Fruit fly (Drosophila melanogaster) whole organism, embryonic: ENCODE measurements around the gene RhoGAP19D.

Experiments
- Ada2b ChIP-seq: fragments of 200-800 bp; sonication (Bioruptor generic); IDR thresholded peaks from 2 replicates; pipeline ENCODE4 v1.3.6; 2022; ENCODE audit warnings: missing biosample characterization, missing genetic modification characterization
- Adf1 ChIP-seq: fragments of 200-800 bp; sonication (Bioruptor generic); IDR thresholded peaks from 2 replicates; pipeline ENCODE4 v1.3.6; 2022; ENCODE audit warnings: missing biosample characterization, missing genetic modification characterization
- Blimp-1 ChIP-seq: fragments of 200-800 bp; sonication (Bioruptor generic); optimal IDR thresholded peaks from 3 replicates; lab custom pipeline; 2018; ENCODE audit warnings: missing biosample characterization, missing genetic modification characterization, mild to moderate bottlenecking, moderate library complexity, missing genetic modification reagents
- CG11696 ChIP-seq: fragments of 200-800 bp; sonication (Bioruptor generic); IDR thresholded peaks from 2 replicates; pipeline ENCODE4 v1.3.6; 2022; ENCODE audit warnings: missing biosample characterization, missing genetic modification characterization
- CG1233 ChIP-seq: fragments of 200-800 bp; sonication (Bioruptor generic); optimal IDR thresholded peaks from 4 replicates; lab custom pipeline; 2018; ENCODE audit warnings: missing biosample characterization, mild to moderate bottlenecking, missing genetic modification characterization
- CG15011 ChIP-seq: fragments of 200-800 bp; sonication (Bioruptor generic); optimal IDR thresholded peaks from 3 replicates; lab custom pipeline; 2018; ENCODE audit warnings: missing biosample characterization, mild to moderate bottlenecking, missing genetic modification characterization
- CG1603 ChIP-seq: fragments of 200-800 bp; sonication (Bioruptor generic); optimal IDR thresholded peaks from 2 replicates; lab custom pipeline; 2019; ENCODE audit warnings: missing biosample characterization, mild to moderate bottlenecking, missing genetic modification characterization, moderate library complexity
- CG1647 ChIP-seq: fragments of 200-800 bp; sonication (Bioruptor generic); optimal IDR thresholded peaks from 3 replicates; lab custom pipeline; 2016; ENCODE audit warnings: missing biosample characterization, missing genetic modification characterization
- CG18599 ChIP-seq: fragments of 200-800 bp; sonication (Bioruptor generic); optimal IDR thresholded peaks from 3 replicates; lab custom pipeline; 2017; ENCODE audit warnings: missing biosample characterization, missing genetic modification characterization, mild to moderate bottlenecking, moderate library complexity, missing genetic modification reagents
- CG31224 ChIP-seq: fragments of 200-800 bp; sonication (Bioruptor generic); IDR thresholded peaks from 2 replicates; pipeline ENCODE4 v1.3.6; 2022; ENCODE audit warnings: missing biosample characterization, missing genetic modification characterization
- CG32767 ChIP-seq: fragments of 200-800 bp; sonication (Bioruptor generic); IDR thresholded peaks from 2 replicates; pipeline ENCODE4 v1.3.6; 2022; ENCODE audit warnings: missing biosample characterization, missing genetic modification characterization
- CG3847 ChIP-seq: fragments of 200-800 bp; sonication (Bioruptor generic); IDR thresholded peaks from 2 replicates; pipeline ENCODE4 v1.3.6; 2022; ENCODE audit warnings: missing biosample characterization, missing genetic modification characterization
- CG4360 ChIP-seq: fragments of 200-800 bp; sonication (Bioruptor generic); IDR thresholded peaks from 2 replicates; pipeline ENCODE4 v1.3.6; 2022; ENCODE audit warnings: missing biosample characterization, missing genetic modification characterization
- CG4404 ChIP-seq: fragments of 200-800 bp; sonication (Bioruptor generic); IDR thresholded peaks from 2 replicates; pipeline ENCODE4 v1.3.6; 2022; ENCODE audit warnings: missing biosample characterization, missing genetic modification characterization
- CG5245 ChIP-seq: fragments of 200-800 bp; sonication (Bioruptor generic); optimal IDR thresholded peaks from 3 replicates; lab custom pipeline; 2016; ENCODE audit warnings: missing biosample characterization, missing genetic modification characterization
- CG6654 ChIP-seq: fragments of 200-800 bp; sonication (Bioruptor generic); optimal IDR thresholded peaks from 2 replicates; lab custom pipeline; 2017; ENCODE audit warnings: missing biosample characterization, mild to moderate bottlenecking, missing genetic modification characterization
- CG7987 ChIP-seq: fragments of 200-800 bp; sonication (Bioruptor generic); optimal IDR thresholded peaks from 2 replicates; lab custom pipeline; 2018; ENCODE audit warnings: missing biosample characterization, mild to moderate bottlenecking, missing genetic modification characterization, moderate library complexity
- CG8359 ChIP-seq: fragments of 200-800 bp; sonication (Bioruptor generic); optimal IDR thresholded peaks from 2 replicates; lab custom pipeline; 2017; ENCODE audit warnings: missing biosample characterization, mild to moderate bottlenecking, missing genetic modification characterization, borderline replicate concordance
- CoRest ChIP-seq: fragments of 200-800 bp; sonication (Bioruptor generic); optimal IDR thresholded peaks from 3 replicates; lab custom pipeline; 2018; ENCODE audit warnings: missing biosample characterization, mild to moderate bottlenecking, missing genetic modification characterization, moderate library complexity
- Dll ChIP-seq: fragments of 200-800 bp; sonication (Bioruptor generic); IDR thresholded peaks from 4 replicates; pipeline ENCODE4 v1.3.6; 2022; ENCODE audit warnings: missing biosample characterization, missing genetic modification characterization; ENCODE audit not compliant: partially characterized antibody
- Dref ChIP-seq: fragments of 200-800 bp; sonication (Bioruptor generic); IDR thresholded peaks from 2 replicates; pipeline ENCODE4 v1.3.6; 2022; ENCODE audit warnings: missing biosample characterization, missing genetic modification characterization
- Ets97D ChIP-seq: fragments of 200-800 bp; sonication (Bioruptor generic); optimal IDR thresholded peaks from 3 replicates; lab custom pipeline; 2016; ENCODE audit warnings: missing biosample characterization, missing genetic modification characterization
- HLH54F ChIP-seq: fragments of 200-800 bp; sonication (Bioruptor generic); optimal IDR thresholded peaks from 3 replicates; lab custom pipeline; 2016; ENCODE audit warnings: missing biosample characterization, missing genetic modification characterization
- Hand ChIP-seq: fragments of 200-800 bp; sonication (Bioruptor generic); optimal IDR thresholded peaks from 2 replicates; lab custom pipeline; 2017; ENCODE audit warnings: mild to moderate bottlenecking, missing biosample characterization, missing genetic modification reagents, missing genetic modification characterization
- HmgZ ChIP-seq: fragments of 200-800 bp; sonication (Bioruptor generic); optimal IDR thresholded peaks from 2 replicates; lab custom pipeline; 2018; ENCODE audit warnings: missing biosample characterization, mild to moderate bottlenecking, missing genetic modification characterization
- Lhr ChIP-seq: fragments of 200-800 bp; sonication (Bioruptor generic); optimal IDR thresholded peaks from 3 replicates; lab custom pipeline; 2017; ENCODE audit warnings: mild to moderate bottlenecking, missing biosample characterization, missing genetic modification reagents, missing genetic modification characterization
- Lpt ChIP-seq: fragments of >200 bp; optimal IDR thresholded peaks from 2 replicates; lab custom pipeline; 2018; ENCODE audit warnings: missing biosample characterization, missing genetic modification characterization
- Med ChIP-seq: fragments of 200-800 bp; sonication (Bioruptor generic); peaks from one replicate; lab custom pipeline; 2016; ENCODE audit warnings: missing biosample characterization, missing genetic modification characterization, mild to moderate bottlenecking, inconsistent platforms, moderate library complexity
- Six4 ChIP-seq: fragments of 200-800 bp; sonication (Bioruptor generic); optimal IDR thresholded peaks from 2 replicates; lab custom pipeline; 2016; ENCODE audit warnings: missing biosample characterization, missing genetic modification characterization
- Trl ChIP-seq, 3 experiments: fragments of >200 bp in 2 of 3; fragments of 200-800 bp in 1 of 3; sonication (Bioruptor generic) in 1 of 3; optimal IDR thresholded peaks; 2 replicates in 1 of 3; 3 replicates in 2 of 3; lab custom pipeline; 2016 to 2017; ENCODE audit warnings: missing biosample characterization in 1 of 3, missing genetic modification characterization in 1 of 3
- ase ChIP-seq: fragments of 200-800 bp; sonication (Bioruptor generic); IDR thresholded peaks from 3 replicates; pipeline ENCODE4 v1.3.6; 2022; ENCODE audit warnings: missing biosample characterization, missing genetic modification characterization
- da ChIP-seq: fragments of 200-800 bp; sonication (Bioruptor generic); optimal IDR thresholded peaks from 2 replicates; lab custom pipeline; 2016; ENCODE audit warnings: missing biosample characterization, missing genetic modification characterization
- disco-r ChIP-seq: fragments of 200-800 bp; sonication (Bioruptor generic); optimal IDR thresholded peaks from 2 replicates; lab custom pipeline; 2016; ENCODE audit warnings: missing biosample characterization, missing genetic modification characterization
- eve ChIP-seq, 2 experiments: fragments of >200 bp; optimal IDR thresholded peaks; 2 replicates each; lab custom pipeline; 2017; ENCODE audit warnings: missing biosample characterization in 2 of 2, missing genetic modification characterization in 2 of 2
- hb ChIP-seq: fragments of 200-800 bp; sonication (Bioruptor generic); IDR thresholded peaks from 3 replicates; pipeline ENCODE4 v1.3.6; 2022; ENCODE audit warnings: missing biosample characterization, missing genetic modification characterization; ENCODE audit not compliant: partially characterized antibody
- hkb ChIP-seq, 2 experiments: fragments of 200-800 bp in 1 of 2; fragments of >200 bp in 1 of 2; sonication (Bioruptor generic) in 1 of 2; IDR thresholded peaks in 1 of 2; optimal IDR thresholded peaks in 1 of 2; 2 replicates each; pipeline versions ENCODE4 v1.3.6 to Lab custom; 2017 to 2022; ENCODE audit warnings: missing biosample characterization in 1 of 2, missing genetic modification characterization in 1 of 2
- jigr1 ChIP-seq: fragments of 200-800 bp; sonication (Bioruptor generic); IDR thresholded peaks from 3 replicates; pipeline ENCODE4 v1.3.6; 2022; ENCODE audit warnings: missing biosample characterization, missing genetic modification characterization
- jing ChIP-seq: fragments of 200-800 bp; sonication (Bioruptor generic); optimal IDR thresholded peaks from 2 replicates; lab custom pipeline; 2018; ENCODE audit warnings: missing biosample characterization, mild to moderate bottlenecking, missing genetic modification characterization
- lab ChIP-seq: fragments of 200-800 bp; sonication (Bioruptor generic); optimal IDR thresholded peaks from 3 replicates; lab custom pipeline; 2017; ENCODE audit warnings: missing biosample characterization, missing genetic modification characterization, mild to moderate bottlenecking, moderate library complexity, missing genetic modification reagents
- lbe ChIP-seq: fragments of 200-800 bp; sonication (Bioruptor generic); optimal IDR thresholded peaks from 2 replicates; lab custom pipeline; 2016; ENCODE audit warnings: missing biosample characterization, mild to moderate bottlenecking, missing genetic modification characterization
- lola ChIP-seq, 3 experiments: fragments of >200 bp in 2 of 3; fragments of 200-800 bp in 1 of 3; sonication (Bioruptor generic) in 1 of 3; optimal IDR thresholded peaks; 2 replicates each; lab custom pipeline; 2017 to 2019; ENCODE audit warnings: missing biosample characterization in 3 of 3, missing genetic modification characterization in 3 of 3, mild to moderate bottlenecking in 1 of 3, moderate library complexity in 1 of 3
- oc ChIP-seq: fragments of 200-800 bp; sonication (Bioruptor generic); optimal IDR thresholded peaks from 2 replicates; lab custom pipeline; 2018; ENCODE audit warnings: missing biosample characterization, mild to moderate bottlenecking, missing genetic modification characterization, moderate library complexity
- pros ChIP-seq: fragments of 200-800 bp; sonication (Bioruptor generic); optimal IDR thresholded peaks from 3 replicates; lab custom pipeline; 2019; ENCODE audit warnings: missing biosample characterization, mild to moderate bottlenecking, missing genetic modification characterization, moderate library complexity
- sim ChIP-seq: fragments of 200-800 bp; sonication (Bioruptor generic); IDR thresholded peaks from 2 replicates; pipeline ENCODE4 v1.3.6; 2022; ENCODE audit warnings: missing biosample characterization, missing genetic modification characterization
- stwl ChIP-seq: fragments of 200-800 bp; sonication (Bioruptor generic); optimal IDR thresholded peaks from 3 replicates; lab custom pipeline; 2018; ENCODE audit warnings: missing biosample characterization, mild to moderate bottlenecking, missing genetic modification characterization, moderate library complexity
- toy ChIP-seq: fragments of 200-800 bp; sonication (Bioruptor generic); IDR thresholded peaks from 2 replicates; pipeline ENCODE4 v1.3.6; 2022; ENCODE audit warnings: missing biosample characterization, missing genetic modification characterization
- twi ChIP-seq: fragments of 200-800 bp; optimal IDR thresholded peaks from 2 replicates; lab custom pipeline; 2019; ENCODE audit warnings: missing biosample characterization, mild to moderate bottlenecking, missing genetic modification characterization, moderate library complexity
- usp ChIP-seq: fragments of >200 bp; optimal IDR thresholded peaks from 2 replicates; lab custom pipeline; 2017; ENCODE audit warnings: missing biosample characterization, missing genetic modification characterization

RhoGAP19D gene

dm6 chrX:20509535-20510424 is 714 bp downstream of the RhoGAP19D start (continued):
- TF ChIP-seq CG1647 (GFP tag; lab: Kevin White, UChicago) (no peak), Ada2b (GFP tag; lab: Robert Waterston, UW) (peak; percentile 34; the same call in 1 of the 2 replicates), CG3847 (GFP tag; lab: Robert Waterston, UW) (no peak), Dref (GFP tag; lab: Robert Waterston, UW) (no peak), lola (GFP tag; optimal IDR thresholded peaks at IDR 0.05; lab: Kevin White, UChicago) (peak in 1 of 3 experiments; percentile 36), oc (tag; lab: Kevin White, UChicago) (no peak), Trl (optimal IDR thresholded peaks at IDR 0.05; lab: Kevin White, UChicago) (no peak), Trl (GFP tag; optimal IDR thresholded peaks at IDR 0.05; lab: Kevin White, UChicago) (no peak), CG1603 (tag; lab: Kevin White, UChicago) (peak; percentile 52), Med (GFP tag; lab: Kevin White, UChicago) (no peak), HLH54F (GFP tag; lab: Kevin White, UChicago) (no peak), CG32767 (no peak), toy (GFP tag; lab: Robert Waterston, UW) (no peak), Dll (GFP tag; lab: Robert Waterston, UW) (no peak), hb (no peak), Lhr (no peak), Blimp-1 (GFP tag; lab: Kevin White, UChicago) (peak; percentile 20), Hand (GFP tag; lab: Kevin White, UChicago) (no peak), stwl (tag; lab: Kevin White, UChicago) (no peak), CG5245 (GFP tag; lab: Kevin White, UChicago) (no peak), eve (GFP tag; optimal IDR thresholded peaks at IDR 0.05; lab: Kevin White, UChicago) (peak in 1 of 2 experiments; percentile 22), CG18599 (GFP tag; lab: Kevin White, UChicago) (peak; percentile 18), jing (GFP tag; lab: Kevin White, UChicago) (no peak), CG6654 (GFP tag; lab: Kevin White, UChicago) (no peak), Lpt (GFP tag; lab: Kevin White, UChicago) (no peak), sim (GFP tag; lab: Robert Waterston, UW) (no peak), Ets97D (GFP tag; lab: Kevin White, UChicago) (no peak), lab (peak; percentile 26), usp (no peak), ase (no peak), Adf1 (GFP tag; lab: Robert Waterston, UW) (peak; percentile 77), CG11696 (peak; percentile 90), Six4 (peak; percentile 5), HmgZ (tag; lab: Kevin White, UChicago) (no peak), CG4360 (peak; percentile 59), CG1233 (GFP tag; lab: Kevin White, UChicago) (no peak), da (GFP tag; lab: Kevin White, UChicago) (no peak), lbe (peak; percentile 37), CG8359 (GFP tag; lab: Kevin White, UChicago) (no peak), pros (GFP tag; lab: Kevin White, UChicago) (peak; percentile 55), CoRest (no peak), CG4404 (no peak), hkb (optimal IDR thresholded peaks at IDR 0.05; lab: Kevin White, UChicago) (no peak), hkb (GFP tag; IDR thresholded peaks at IDR 0.05; lab: Robert Waterston, UW) (no peak), disco-r (GFP tag; lab: Kevin White, UChicago) (no peak), CG7987 (GFP tag; lab: Kevin White, UChicago) (no peak), twi (tag; lab: Kevin White, UChicago) (peak; percentile 0), CG31224 (GFP tag; lab: Robert Waterston, UW) (no peak), CG15011 (GFP tag; lab: Kevin White, UChicago) (no peak), jigr1 (no peak)
